Fruit fly (Drosophila melanogaster) whole organism: ENCODE data around the gene mus101.

ENCODE experiments used
- CG8478 ChIP-seq: fragments of >200 bp; optimal IDR thresholded peaks from 2 replicates; lab custom pipeline; 2018; ENCODE audit warnings: inconsistent platforms
- Dll ChIP-seq: fragments of >200 bp; optimal IDR thresholded peaks from 2 replicates; lab custom pipeline; 2017
- EcR ChIP-seq, 2 experiments: fragments of >200 bp; optimal IDR thresholded peaks; 2 replicates each; lab custom pipeline; 2017; ENCODE audit warnings: missing biosample characterization in 2 of 2, missing genetic modification characterization in 2 of 2, missing genetic modification reagents in 2 of 2
- pan ChIP-seq: fragments of >200 bp; optimal IDR thresholded peaks from 2 replicates; lab custom pipeline; 2017
- psq ChIP-seq: fragments of >200 bp; optimal IDR thresholded peaks from 2 replicates; lab custom pipeline; 2017
- usp ChIP-seq: fragments of >200 bp; optimal IDR thresholded peaks from 2 replicates; lab custom pipeline; 2017; ENCODE audit warnings: missing biosample characterization, missing genetic modification characterization, mixed read lengths

mus101 gene

DNA sequence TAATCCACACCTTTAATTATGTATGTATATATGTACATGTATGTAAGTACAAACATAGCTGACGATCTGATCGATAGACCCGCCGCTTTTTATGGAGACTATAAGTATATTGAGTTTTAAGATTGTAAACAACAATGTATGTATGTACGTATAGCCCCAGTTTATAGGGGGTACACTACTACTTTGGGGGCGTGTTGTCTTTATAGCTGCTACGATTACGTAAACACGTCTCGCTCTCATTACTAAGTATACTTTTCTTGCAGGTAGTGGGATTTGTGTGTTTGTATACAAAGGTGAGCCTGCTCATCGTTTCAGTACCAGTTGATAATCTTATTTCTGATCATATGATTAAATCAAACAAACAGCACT lies 27.8 kb downstream of the mus101 start:
- TF ChIP-seq Dll (lab: Kevin White, UChicago) (no peak), EcR (GFP tag; optimal IDR thresholded peaks at IDR 0.05; lab: Kevin White, UChicago) (no peak), usp (GFP tag; lab: Kevin White, UChicago) (no peak), psq (no peak), CG8478 (lab: Kevin White, UChicago) (no peak), pan (lab: Kevin White, UChicago) (no peak)

DNA sequence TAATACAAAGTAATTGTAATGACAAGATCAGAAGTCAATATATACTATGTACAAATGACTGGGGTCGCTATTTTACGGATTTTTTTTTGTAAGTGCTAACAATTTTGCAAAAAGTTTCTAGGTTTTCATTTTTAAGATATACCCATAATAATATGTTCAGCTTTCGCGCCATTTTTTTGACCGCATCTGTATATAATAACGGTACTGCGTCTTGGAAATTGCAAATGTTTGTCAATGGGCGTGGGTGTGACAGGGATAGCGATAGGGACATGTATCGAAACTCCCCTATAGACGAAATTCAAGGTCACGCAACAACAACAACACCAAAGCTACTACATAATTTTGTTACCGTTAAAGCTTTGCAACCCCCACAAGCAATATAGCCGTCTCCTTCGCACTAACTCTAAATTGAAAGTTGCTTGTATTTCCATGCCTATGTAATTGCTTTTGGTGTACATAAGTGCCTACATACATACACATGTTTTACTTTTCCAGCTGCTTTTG lies 30.5 kb downstream of the mus101 start:
- TF ChIP-seq pan (lab: Kevin White, UChicago) (no peak), usp (GFP tag; lab: Kevin White, UChicago) (no peak), CG8478 (lab: Kevin White, UChicago) (no peak), Dll (lab: Kevin White, UChicago) (no peak), psq (no peak), EcR (GFP tag; optimal IDR thresholded peaks at IDR 0.05; lab: Kevin White, UChicago) (no peak)

DNA sequence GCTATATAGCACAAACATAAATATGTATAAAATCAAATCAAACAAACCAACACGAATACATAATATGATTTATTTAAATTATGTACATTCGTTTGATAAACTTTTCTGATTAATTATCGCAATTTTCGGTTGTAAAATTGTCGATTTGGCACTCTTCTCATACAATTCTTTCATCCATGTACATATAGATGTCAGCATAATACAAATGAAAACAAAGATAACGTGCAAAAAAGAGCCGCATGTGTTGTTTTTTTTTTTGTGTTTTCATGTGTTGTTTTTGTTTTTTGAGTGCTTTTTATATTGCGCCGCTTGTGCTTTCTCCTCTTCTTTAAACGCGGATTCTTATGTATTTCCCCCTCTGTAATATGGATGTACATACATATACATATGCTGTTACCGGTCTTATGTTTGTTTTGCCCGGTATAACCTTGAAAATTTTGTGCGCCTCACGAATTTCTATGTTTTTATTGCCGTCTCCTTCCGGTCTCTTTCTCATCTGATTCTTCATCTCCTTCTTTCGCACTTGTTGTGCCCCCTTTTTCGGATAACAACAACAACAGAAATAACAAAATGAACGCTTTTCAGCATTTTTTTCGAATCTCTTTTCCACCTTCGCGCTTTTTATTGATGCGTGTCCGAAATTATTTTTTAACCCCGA lies 31.2 kb downstream of the mus101 start:
- TF ChIP-seq usp (GFP tag; lab: Kevin White, UChicago) = no peak
- TF ChIP-seq psq = peak; percentile 36

DNA sequence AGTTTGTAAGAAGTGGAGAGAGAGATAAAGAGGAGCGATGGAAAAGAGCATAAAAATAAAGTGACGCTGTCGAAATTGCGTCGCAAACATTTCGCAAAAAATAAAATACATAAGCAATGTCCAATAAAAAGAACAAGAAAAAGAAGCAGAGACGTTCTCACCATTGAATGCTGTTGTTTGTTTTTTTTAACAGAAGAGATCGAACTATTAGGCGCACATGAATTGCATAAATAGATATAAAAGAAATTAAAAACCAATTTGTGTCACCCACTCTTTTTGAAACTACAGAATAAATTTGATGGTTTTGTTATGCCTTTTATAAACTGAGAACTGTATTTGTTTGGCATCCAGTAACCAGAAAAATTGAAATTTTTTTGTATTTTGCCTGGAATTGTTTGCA lies 31.7 kb downstream of the mus101 start:
- TF ChIP-seq pan (lab: Kevin White, UChicago) (no peak), EcR (GFP tag; optimal IDR thresholded peaks at IDR 0.05; lab: Kevin White, UChicago) (no peak), Dll (lab: Kevin White, UChicago) (no peak), psq (no peak), CG8478 (lab: Kevin White, UChicago) (no peak), usp (GFP tag; lab: Kevin White, UChicago) (no peak)

DNA sequence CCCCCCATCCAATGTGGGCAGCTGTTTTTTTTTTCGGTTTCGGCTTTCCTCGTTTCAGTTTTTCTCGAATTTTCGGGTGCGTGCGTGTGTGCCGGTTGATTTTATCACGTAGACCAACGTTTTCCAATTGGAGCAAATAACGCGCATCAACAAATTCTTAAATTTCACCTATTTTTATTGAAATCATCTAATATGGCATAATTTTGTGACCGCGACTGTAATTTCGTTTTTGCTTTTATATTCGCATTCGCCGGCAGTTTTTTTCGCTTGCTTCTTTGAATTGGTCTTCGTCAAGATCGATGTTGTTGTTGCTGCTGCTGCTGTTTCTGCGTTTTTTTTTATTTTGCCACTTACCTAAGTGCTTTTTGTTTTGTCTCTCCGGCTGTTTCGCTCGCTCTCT lies 32.4 kb downstream of the mus101 start:
- TF ChIP-seq usp (GFP tag; lab: Kevin White, UChicago) (no peak), Dll (lab: Kevin White, UChicago) (no peak), pan (lab: Kevin White, UChicago) (no peak), EcR (GFP tag; optimal IDR thresholded peaks at IDR 0.05; lab: Kevin White, UChicago) (no peak), psq (no peak), CG8478 (lab: Kevin White, UChicago) (no peak)

DNA sequence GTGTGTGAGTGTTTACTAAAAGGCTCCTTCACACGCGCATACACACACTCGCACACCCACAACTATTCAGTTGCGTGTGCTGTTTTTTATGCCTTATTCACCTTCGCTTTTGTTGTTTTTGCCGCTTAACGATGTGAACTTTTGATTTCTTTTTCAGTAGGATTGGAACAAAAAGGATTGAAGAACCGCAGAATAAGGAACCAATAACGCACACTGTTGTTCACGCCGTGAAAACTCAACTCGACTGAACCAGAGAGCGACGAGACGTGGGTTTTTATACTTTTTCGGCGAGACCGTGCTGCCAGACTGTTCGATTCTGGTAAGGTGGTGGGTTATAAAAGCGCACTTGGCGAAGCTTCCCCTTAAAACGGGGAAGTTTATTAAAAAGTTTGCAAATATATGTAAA lies 33.1 kb downstream of the mus101 start, which contains the start of gene Pdcd4:
Gene Pdcd4 (minus strand): TSS at position 255 of the 406 bp plus-strand sequence.
- no peak for TF ChIP-seq CG8478 (lab: Kevin White, UChicago)
- peak in 1 of 2 experiments; percentile 51 for TF ChIP-seq EcR (GFP tag; optimal IDR thresholded peaks at IDR 0.05; lab: Kevin White, UChicago)

DNA sequence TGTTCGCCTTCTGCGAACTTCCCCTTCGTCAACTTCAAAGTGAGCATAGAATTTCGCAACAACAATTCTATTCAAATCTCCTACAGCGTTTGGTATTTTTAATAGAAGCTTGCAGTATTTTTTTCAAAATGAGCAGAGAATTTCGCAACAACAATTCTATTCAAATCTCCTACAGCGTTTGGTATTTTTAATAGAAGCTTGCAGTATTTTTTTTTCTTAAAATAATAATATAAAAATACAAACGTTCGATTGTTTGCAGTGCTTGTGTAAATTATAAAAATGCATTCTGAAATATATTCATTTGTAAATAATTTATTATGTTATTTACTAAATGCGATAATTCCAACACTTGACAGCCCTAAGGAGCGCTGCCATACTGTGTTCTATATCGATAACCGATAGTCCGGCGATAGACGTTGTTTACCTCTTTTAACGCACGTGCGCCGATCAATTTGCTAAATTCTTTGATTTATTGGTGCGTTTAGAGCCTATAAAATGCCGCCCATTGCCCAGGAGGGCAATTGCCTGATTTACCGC lies 34.8 kb downstream of the mus101 start, which contains the start of the genes CG32625 and Rtc1:
Gene CG32625 (minus strand): TSS at position 51 of the 537 bp plus-strand sequence.
Gene Rtc1 (plus strand): TSS at position 404 of the 537 bp plus-strand sequence.
- no peak for TF ChIP-seq pan (lab: Kevin White, UChicago)
- no peak for TF ChIP-seq psq
- TF ChIP-seq CG8478 (lab: Kevin White, UChicago) = no peak
- no peak for TF ChIP-seq EcR (GFP tag; optimal IDR thresholded peaks at IDR 0.05; lab: Kevin White, UChicago)
- no peak for TF ChIP-seq Dll (lab: Kevin White, UChicago)
- TF ChIP-seq usp (GFP tag; lab: Kevin White, UChicago) = no peak

DNA sequence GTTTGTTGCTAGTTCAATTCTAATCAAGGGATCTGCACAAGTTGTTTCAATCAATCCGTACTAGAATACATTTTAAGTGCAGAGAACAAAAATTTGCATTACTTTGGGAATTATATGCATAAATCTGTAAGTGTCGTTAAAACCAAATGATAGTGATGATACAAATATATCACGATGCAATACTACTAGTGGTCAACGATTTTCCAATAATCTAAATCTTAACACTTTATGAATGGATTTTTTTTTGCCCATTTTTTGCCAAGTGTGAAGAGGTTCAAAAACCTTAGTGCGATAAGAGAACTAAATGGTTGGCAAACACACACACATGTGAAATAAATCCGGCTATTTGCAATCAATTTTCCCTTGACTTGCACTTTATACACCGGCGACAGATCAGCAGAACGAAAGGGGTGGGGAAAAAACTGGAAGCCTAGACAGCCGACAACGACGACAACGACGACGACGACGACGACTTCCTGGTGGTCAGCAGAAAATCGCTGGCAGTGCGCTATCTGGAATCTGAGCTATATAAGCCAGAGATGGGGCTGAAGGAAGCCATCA lies 37.0 kb downstream of the mus101 start, which contains the start of gene Yp3:
Gene Yp3 (plus strand): TSS at position 558 of the 561 bp plus-strand sequence.
- TF ChIP-seq pan (lab: Kevin White, UChicago) = no peak
- no peak for TF ChIP-seq CG8478 (lab: Kevin White, UChicago)
- TF ChIP-seq Dll (lab: Kevin White, UChicago) = no peak
- no peak for TF ChIP-seq EcR (GFP tag; optimal IDR thresholded peaks at IDR 0.05; lab: Kevin White, UChicago)
- TF ChIP-seq psq = no peak
- no peak for TF ChIP-seq usp (GFP tag; lab: Kevin White, UChicago)

DNA sequence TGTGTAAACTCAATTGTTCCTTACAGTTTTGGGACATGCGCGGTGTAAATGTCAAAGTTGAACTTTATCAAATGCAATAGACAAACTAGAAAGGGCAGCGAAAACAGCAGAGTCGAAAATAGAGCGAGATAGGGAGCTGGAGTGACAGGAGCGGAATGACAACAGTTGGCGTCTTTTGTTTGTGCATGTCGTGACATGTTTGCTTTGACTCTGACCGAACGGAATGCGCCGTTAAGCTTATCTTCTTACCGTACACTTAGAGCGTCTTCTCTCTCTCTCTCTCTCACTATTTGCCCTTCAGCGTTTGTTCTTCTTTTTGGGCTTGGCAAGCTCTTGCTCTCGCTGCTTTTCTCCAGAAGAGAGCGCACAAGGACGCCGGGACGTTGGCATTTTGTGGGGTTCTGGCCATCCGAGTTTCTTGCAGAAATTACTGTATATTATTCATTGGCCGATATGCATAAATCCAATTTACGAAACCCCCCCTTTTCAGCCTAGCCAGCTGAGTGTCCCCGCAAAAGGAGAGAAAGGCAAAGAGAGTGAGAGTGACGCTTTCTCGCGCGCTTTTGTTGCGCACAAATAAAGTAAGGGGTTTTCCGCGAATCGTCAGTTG lies 39.8 kb downstream of the mus101 start:
- TF ChIP-seq CG8478 (lab: Kevin White, UChicago) (no peak), Dll (lab: Kevin White, UChicago) (peak; percentile 3)

DNA sequence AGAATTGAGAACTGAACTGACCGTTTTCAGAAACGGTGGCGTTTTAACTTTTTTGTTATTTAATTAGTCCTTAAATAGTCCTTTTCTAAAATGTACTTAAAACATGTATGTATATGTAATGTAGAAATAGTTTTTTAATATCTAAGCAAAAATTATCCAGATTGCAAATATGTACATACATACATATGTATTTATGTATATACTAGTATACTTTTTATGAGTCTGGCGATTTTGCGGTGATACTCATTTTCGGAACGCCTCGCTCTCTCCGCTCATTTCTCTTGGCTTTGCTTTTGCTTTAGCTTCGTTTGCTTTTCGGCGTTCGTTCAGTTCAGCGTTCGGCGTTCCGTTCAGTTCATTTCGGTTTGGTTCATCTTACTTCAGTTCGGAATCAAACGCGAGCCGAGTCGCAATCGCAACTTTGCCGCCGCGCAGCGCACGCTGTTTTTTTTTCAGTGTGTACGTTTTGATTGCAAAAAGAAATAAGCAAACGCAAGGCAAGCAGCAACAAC lies 40.4 kb downstream of the mus101 start, which contains the start of gene rdgB:
Gene rdgB (plus strand): TSS at position 381 of the 512 bp plus-strand sequence.
- no peak for TF ChIP-seq CG8478 (lab: Kevin White, UChicago)
- no peak for TF ChIP-seq psq
- TF ChIP-seq pan (lab: Kevin White, UChicago) = no peak
- no peak for TF ChIP-seq EcR (GFP tag; optimal IDR thresholded peaks at IDR 0.05; lab: Kevin White, UChicago)

DNA sequence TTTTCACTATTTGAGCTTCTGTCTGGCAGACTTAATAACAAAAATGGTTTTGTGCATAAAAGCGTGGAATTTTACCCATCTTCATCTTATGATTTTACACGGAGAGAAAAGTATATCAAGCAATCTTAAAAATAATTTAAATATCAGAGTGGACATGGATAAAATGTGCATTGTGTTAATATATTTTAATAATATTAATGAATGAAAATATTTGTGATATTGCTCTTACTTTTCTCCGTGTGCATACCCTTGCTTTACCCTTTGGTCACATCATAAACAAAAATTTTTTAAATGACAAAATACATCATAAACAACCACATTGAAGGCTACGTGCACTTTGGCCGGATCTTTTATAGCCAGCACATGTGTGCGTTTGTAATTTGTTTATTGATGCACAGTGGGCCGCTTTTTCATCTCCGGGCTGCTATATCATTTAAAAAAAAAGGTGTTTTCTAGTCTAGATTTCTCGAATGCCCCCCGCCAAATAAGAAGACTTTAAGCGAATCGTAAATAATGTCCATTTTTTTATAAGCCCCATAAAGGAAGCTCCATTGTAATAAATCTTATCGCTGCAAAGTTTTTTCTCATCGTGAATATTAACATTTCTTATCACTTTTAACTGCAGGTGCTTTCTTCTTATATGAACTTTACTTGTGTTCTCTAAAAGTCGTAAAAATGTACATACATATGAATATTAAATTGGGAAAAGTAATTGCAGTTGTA lies 42.5 kb downstream of the mus101 start:
- no peak for TF ChIP-seq pan (lab: Kevin White, UChicago)
- TF ChIP-seq CG8478 (lab: Kevin White, UChicago) = no peak
- TF ChIP-seq EcR (GFP tag; optimal IDR thresholded peaks at IDR 0.05; lab: Kevin White, UChicago) = no peak
- TF ChIP-seq psq = no peak
- TF ChIP-seq usp (GFP tag; lab: Kevin White, UChicago) = no peak
- no peak for TF ChIP-seq Dll (lab: Kevin White, UChicago)
